Worm (Caenorhabditis elegans): ENCODE measurements around the gene daf-3.

- TF ChIP-seq ama-1 (optimal IDR thresholded peaks at IDR 0.05) (no peak), snpc-4 (tag; optimal IDR thresholded peaks at IDR 0.05) (no peak), ceh-63 (GFP tag; optimal IDR thresholded peaks at IDR 0.05) (no peak), sox-4 (tag; optimal IDR thresholded peaks at IDR 0.05) (no peak), nhr-11 (tag; optimal IDR thresholded peaks at IDR 0.05) (no peak), mdl-1 (tag; optimal IDR thresholded peaks at IDR 0.05) (no peak), ces-1 (GFP tag; optimal IDR thresholded peaks at IDR 0.05) (no peak), nhr-47 (tag; optimal IDR thresholded peaks at IDR 0.05) (no peak), ztf-4 (tag; optimal IDR thresholded peaks at IDR 0.05) (no peak), ceh-82 (tag; optimal IDR thresholded peaks at IDR 0.05) (no peak), ztf-11 (tag; optimal IDR thresholded peaks at IDR 0.05) (no peak), nhr-76 (tag; optimal IDR thresholded peaks at IDR 0.05) (no peak), zag-1 (tag; optimal IDR thresholded peaks at IDR 0.05) (no peak), fos-1 (tag; optimal IDR thresholded peaks at IDR 0.05) (no peak)
Measured at ce11 chrX:863478-863877, 38.2 kb upstream of the daf-3 start, which contains the start of gene cdo-1.

Measured in whole organism, L1 larva.